Worm (Caenorhabditis elegans): ENCODE data around the gene C45G9.6.

ce11 chrIII:5020924-5021323 is 15.3 kb upstream of the C45G9.6 start, which contains the start of gene mdt-11:
- no peak for TF ChIP-seq nhr-11 (tag; optimal IDR thresholded peaks at IDR 0.05)
- no peak for TF ChIP-seq nhr-237 (tag; optimal IDR thresholded peaks at IDR 0.05)
- TF ChIP-seq elt-1 (tag; optimal IDR thresholded peaks at IDR 0.05) = no peak
- TF ChIP-seq nhr-12 (tag; optimal IDR thresholded peaks at IDR 0.05) = no peak
- no peak for TF ChIP-seq elt-2 (tag; optimal IDR thresholded peaks at IDR 0.05)
- TF ChIP-seq unc-39 (tag; optimal IDR thresholded peaks at IDR 0.05) = no peak
- TF ChIP-seq nhr-76 (tag; optimal IDR thresholded peaks at IDR 0.05) = no peak
- TF ChIP-seq ama-1 (optimal IDR thresholded peaks at IDR 0.05) = no peak
